Worm (Caenorhabditis elegans) whole organism, L1 larva: ENCODE results near the gene emb-1.

Experiments
- C04F5.9 ChIP-seq: sonication (generic microtip); optimal IDR thresholded peaks from 2 replicates; lab custom pipeline; 2016; ENCODE audit warnings: missing genetic modification characterization, missing compliant biosample characterization
- C34B4.2 ChIP-seq: sonication (generic microtip); optimal IDR thresholded peaks from 2 replicates; lab custom pipeline; 2017; ENCODE audit warnings: mild to moderate bottlenecking, missing genetic modification characterization, missing compliant biosample characterization
- F16B12.6 ChIP-seq: fragments of 150-350 bp; optimal IDR thresholded peaks from 2 replicates; lab custom pipeline; 2014; ENCODE audit warnings: missing biosample characterization, missing genetic modification characterization
- aha-1 ChIP-seq: fragments of 150-350 bp; optimal IDR thresholded peaks from 2 replicates; lab custom pipeline; 2014; ENCODE audit warnings: missing biosample characterization, missing genetic modification characterization
- alr-1 ChIP-seq: fragments of 200-800 bp; sonication (Bioruptor generic); optimal IDR thresholded peaks from 2 replicates; lab custom pipeline; 2018; ENCODE audit warnings: borderline replicate concordance, mild to moderate bottlenecking, missing genetic modification characterization, missing compliant biosample characterization
- ama-1 ChIP-seq: fragments of 150-350 bp; optimal IDR thresholded peaks from 2 replicates; lab custom pipeline; 2014
- blmp-1 ChIP-seq: fragments of 150-350 bp; optimal IDR thresholded peaks from 2 replicates; lab custom pipeline; 2014; ENCODE audit warnings: missing biosample characterization, missing genetic modification characterization
- ceh-63 ChIP-seq: fragments of 200-800 bp; sonication (Bioruptor generic); optimal IDR thresholded peaks from 2 replicates; lab custom pipeline; 2018; ENCODE audit warnings: mild to moderate bottlenecking, missing genetic modification characterization, missing compliant biosample characterization
- ceh-82 ChIP-seq, 3 experiments: fragments of 150-350 bp in 1 of 3; sonication (generic microtip) in 2 of 3; optimal IDR thresholded peaks; 2 replicates each; lab custom pipeline; 2014 to 2017; ENCODE audit warnings: missing biosample characterization in 3 of 3, missing genetic modification characterization in 3 of 3
- ceh-88 ChIP-seq: fragments of 200-800 bp; sonication (Bioruptor generic); IDR thresholded peaks from 2 replicates; pipeline ENCODE4 v1.3.6; 2022; ENCODE audit warnings: missing genetic modification characterization, missing compliant biosample characterization
- dsc-1 ChIP-seq: sonication (generic microtip); optimal IDR thresholded peaks from 2 replicates; lab custom pipeline; 2016; ENCODE audit warnings: mild to moderate bottlenecking, missing genetic modification characterization, missing compliant biosample characterization
- efl-1 ChIP-seq, 4 experiments: fragments of 150-350 bp; optimal IDR thresholded peaks in 3 of 4; peaks in 1 of 4; 1 replicate in 1 of 4; 2 replicates in 3 of 4; lab custom pipeline; 2014; ENCODE audit warnings: missing biosample characterization in 2 of 4, missing genetic modification characterization in 2 of 4, missing genetic modification reagents in 2 of 4
- efl-3 ChIP-seq: fragments of 200-800 bp; sonication (Bioruptor generic); optimal IDR thresholded peaks from 2 replicates; lab custom pipeline; 2018; ENCODE audit warnings: mild to moderate bottlenecking, missing genetic modification characterization, missing compliant biosample characterization
- egl-13 ChIP-seq: sonication (generic microtip); optimal IDR thresholded peaks from 2 replicates; lab custom pipeline; 2016; ENCODE audit warnings: missing genotype, missing genetic modification reagents, missing genetic modification characterization, missing compliant biosample characterization
- egl-27 ChIP-seq, 2 experiments: fragments of 150-350 bp in 1 of 2; sonication (generic microtip); optimal IDR thresholded peaks; 3 replicates each; lab custom pipeline; 2017 to 2018; ENCODE audit warnings: missing biosample characterization in 2 of 2, missing genetic modification characterization in 2 of 2, missing genetic modification reagents in 2 of 2
- elt-3 ChIP-seq, 6 experiments: fragments of 150-350 bp in 1 of 6; sonication (generic microtip); optimal IDR thresholded peaks; 2 replicates each; lab custom pipeline; 2017 to 2018; ENCODE audit warnings: missing biosample characterization in 6 of 6, missing genetic modification characterization in 6 of 6, inconsistent platforms in 1 of 6
- ets-5 ChIP-seq: fragments of 200-800 bp; sonication (Bioruptor generic); IDR thresholded peaks from 2 replicates; pipeline ENCODE4 v1.3.6; 2022; ENCODE audit warnings: missing genetic modification characterization, missing compliant biosample characterization
- fkh-10 ChIP-seq: sonication (generic microtip); optimal IDR thresholded peaks from 2 replicates; lab custom pipeline; 2017; ENCODE audit warnings: missing biosample characterization, missing genetic modification reagents, missing genetic modification characterization
- fkh-4 ChIP-seq: sonication (generic microtip); optimal IDR thresholded peaks from 2 replicates; lab custom pipeline; 2016; ENCODE audit warnings: missing compliant biosample characterization, missing genetic modification characterization, borderline replicate concordance
- fkh-8 ChIP-seq: sonication (generic microtip); optimal IDR thresholded peaks from 2 replicates; lab custom pipeline; 2016; ENCODE audit warnings: mild to moderate bottlenecking, missing genetic modification characterization, missing compliant biosample characterization
- hlh-17 ChIP-seq: fragments of 200-800 bp; sonication (Bioruptor generic); optimal IDR thresholded peaks from 2 replicates; lab custom pipeline; 2018; ENCODE audit warnings: missing genetic modification characterization, mild to moderate bottlenecking, missing compliant biosample characterization, moderate library complexity, borderline replicate concordance
- hlh-4 ChIP-seq: sonication (generic microtip); optimal IDR thresholded peaks from 2 replicates; lab custom pipeline; 2016; ENCODE audit warnings: mild to moderate bottlenecking, missing genetic modification characterization, missing compliant biosample characterization
- irx-1 ChIP-seq: sonication (generic microtip); optimal IDR thresholded peaks from 2 replicates; lab custom pipeline; 2016; ENCODE audit warnings: missing genetic modification characterization, missing compliant biosample characterization
- jun-1 ChIP-seq: fragments of 150-350 bp; optimal IDR thresholded peaks from 2 replicates; lab custom pipeline; 2014; ENCODE audit warnings: missing biosample characterization, missing genetic modification reagents, missing genetic modification characterization
- lin-14 ChIP-seq: fragments of 200-800 bp; sonication (Bioruptor generic); optimal IDR thresholded peaks from 2 replicates; lab custom pipeline; 2018; ENCODE audit warnings: mild to moderate bottlenecking, missing genetic modification characterization, moderate library complexity, missing compliant biosample characterization
- lin-15B ChIP-seq: fragments of 150-350 bp; sonication (generic microtip); optimal IDR thresholded peaks from 3 replicates; lab custom pipeline; 2014; ENCODE audit warnings: missing biosample characterization, missing genetic modification characterization
- lin-35 ChIP-seq, 2 experiments: fragments of 150-350 bp; optimal IDR thresholded peaks; 2 replicates each; lab custom pipeline; 2014; ENCODE audit warnings: missing biosample characterization in 2 of 2, missing genetic modification characterization in 2 of 2, missing genetic modification reagents in 2 of 2
- lin-39 ChIP-seq: fragments of 150-350 bp; optimal IDR thresholded peaks from 2 replicates; lab custom pipeline; 2014; ENCODE audit warnings: missing biosample characterization, missing genetic modification reagents, missing genetic modification characterization
- lir-3 ChIP-seq: sonication (generic microtip); optimal IDR thresholded peaks from 2 replicates; lab custom pipeline; 2016; ENCODE audit warnings: mild to moderate bottlenecking, missing genetic modification characterization, moderate library complexity, missing compliant biosample characterization; ENCODE audit not compliant: poor library complexity
- lsy-2 ChIP-seq, 2 experiments: fragments of 150-350 bp; optimal IDR thresholded peaks; 2 replicates each; lab custom pipeline; 2014; ENCODE audit warnings: missing biosample characterization in 2 of 2, missing genetic modification characterization in 2 of 2
- mab-9 ChIP-seq: fragments of 200-800 bp; sonication (Bioruptor generic); IDR thresholded peaks from 2 replicates; pipeline ENCODE4 v1.3.6; 2022; ENCODE audit warnings: missing genetic modification reagents, missing genetic modification characterization, missing compliant biosample characterization
- mef-2 ChIP-seq: fragments of 150-350 bp; optimal IDR thresholded peaks from 2 replicates; lab custom pipeline; 2014; ENCODE audit warnings: missing biosample characterization, missing genetic modification characterization
- mep-1 ChIP-seq: fragments of 150-350 bp; optimal IDR thresholded peaks from 2 replicates; lab custom pipeline; 2014; ENCODE audit warnings: missing biosample characterization, missing genetic modification characterization
- nhr-19 ChIP-seq: fragments of 200-800 bp; sonication (Bioruptor generic); conservative IDR thresholded peaks from 2 replicates; pipeline ENCODE4 v1.3.6; 2022; ENCODE audit warnings: missing genetic modification characterization, missing compliant biosample characterization
- nhr-20 ChIP-seq: sonication (generic microtip); optimal IDR thresholded peaks from 2 replicates; lab custom pipeline; 2016; ENCODE audit warnings: mild to moderate bottlenecking, missing genetic modification characterization, missing compliant biosample characterization
- nhr-237 ChIP-seq: fragments of 150-350 bp; optimal IDR thresholded peaks from 2 replicates; lab custom pipeline; 2014; ENCODE audit warnings: missing biosample characterization, missing genetic modification characterization
- nhr-47 ChIP-seq: sonication (generic microtip); optimal IDR thresholded peaks from 2 replicates; lab custom pipeline; 2016; ENCODE audit warnings: mild to moderate bottlenecking, missing genetic modification characterization, moderate library complexity, missing compliant biosample characterization
- nhr-77 ChIP-seq: fragments of 150-350 bp; optimal IDR thresholded peaks from 2 replicates; lab custom pipeline; 2014; ENCODE audit warnings: missing biosample characterization, missing genetic modification characterization
- nhr-85 ChIP-seq: sonication (generic microtip); peaks from one replicate; lab custom pipeline; 2016; ENCODE audit warnings: missing genetic modification characterization, inconsistent platforms, missing compliant biosample characterization
- pag-3 ChIP-seq: sonication (generic microtip); optimal IDR thresholded peaks from 2 replicates; lab custom pipeline; 2017; ENCODE audit warnings: missing genetic modification characterization, mild to moderate bottlenecking, missing compliant biosample characterization, antibody characterized with exemption, borderline replicate concordance; ENCODE audit not compliant: insufficient read depth
- skn-1 ChIP-seq: fragments of 150-350 bp; optimal IDR thresholded peaks from 2 replicates; lab custom pipeline; 2014; ENCODE audit warnings: missing biosample characterization, missing genetic modification characterization
- snpc-4 ChIP-seq: fragments of 150-350 bp; optimal IDR thresholded peaks from 2 replicates; lab custom pipeline; 2014; ENCODE audit warnings: missing biosample characterization, missing genetic modification characterization
- sox-4 ChIP-seq: sonication (generic microtip); optimal IDR thresholded peaks from 2 replicates; lab custom pipeline; 2016; ENCODE audit warnings: missing genetic modification characterization, missing compliant biosample characterization
- sptf-1 ChIP-seq: fragments of 150-350 bp; optimal IDR thresholded peaks from 2 replicates; lab custom pipeline; 2014; ENCODE audit warnings: missing biosample characterization, missing genetic modification characterization
- tbx-2 ChIP-seq: sonication (generic microtip); optimal IDR thresholded peaks from 2 replicates; lab custom pipeline; 2016; ENCODE audit warnings: missing genetic modification characterization, missing compliant biosample characterization
- tlp-1 ChIP-seq: fragments of 150-350 bp; optimal IDR thresholded peaks from 2 replicates; lab custom pipeline; 2014; ENCODE audit warnings: missing biosample characterization, missing genetic modification characterization
- unc-130 ChIP-seq: fragments of 150-350 bp; optimal IDR thresholded peaks from 2 replicates; lab custom pipeline; 2017; ENCODE audit warnings: missing biosample characterization, missing genetic modification characterization, inconsistent platforms
- unc-62 ChIP-seq: fragments of 150-350 bp; optimal IDR thresholded peaks from 2 replicates; lab custom pipeline; 2014; ENCODE audit warnings: missing biosample characterization, missing genetic modification reagents, missing genetic modification characterization
- unc-86 ChIP-seq: sonication (generic microtip); optimal IDR thresholded peaks from 2 replicates; lab custom pipeline; 2016; ENCODE audit warnings: missing genetic modification characterization, missing compliant biosample characterization
- xbp-1 ChIP-seq: sonication (generic microtip); optimal IDR thresholded peaks from 2 replicates; lab custom pipeline; 2016; ENCODE audit warnings: missing genetic modification characterization, missing compliant biosample characterization
- zag-1 ChIP-seq: fragments of 150-350 bp; optimal IDR thresholded peaks from 2 replicates; lab custom pipeline; 2014; ENCODE audit warnings: missing biosample characterization, missing genetic modification characterization
- ztf-4 ChIP-seq: fragments of 150-350 bp; optimal IDR thresholded peaks from 2 replicates; lab custom pipeline; 2014; ENCODE audit warnings: missing biosample characterization, missing genetic modification characterization

emb-1 gene

ce11 chrIII:5201267-5201666 lies 28.0 kb downstream of the emb-1 start (continued):
- no peak for TF ChIP-seq ama-1 (lab: Kevin White, UChicago)
- no peak for TF ChIP-seq nhr-47 (tag; lab: Kevin White, UChicago)
- no peak for TF ChIP-seq egl-13 (tag; lab: Kevin White, UChicago)
- no peak for TF ChIP-seq skn-1 (tag; lab: Kevin White, UChicago)
- TF ChIP-seq nhr-85 (tag; lab: Kevin White, UChicago) = peak; percentile 72
- no peak for TF ChIP-seq unc-130 (tag; lab: Kevin White, UChicago)
- TF ChIP-seq sox-4 = no peak
- TF ChIP-seq tbx-2 = peak; percentile 4
- TF ChIP-seq hlh-17 (GFP tag; lab: Kevin White, UChicago) = no peak
- peak; percentile 48 for TF ChIP-seq lin-14
- TF ChIP-seq ztf-4 (tag; lab: Kevin White, UChicago) = no peak
- no peak for TF ChIP-seq lin-39 (tag; lab: Kevin White, UChicago)
- TF ChIP-seq fkh-8 (tag; lab: Kevin White, UChicago) = no peak
- no peak for TF ChIP-seq fkh-10 (GFP tag; lab: Kevin White, UChicago)
- TF ChIP-seq mab-9 = no peak
- TF ChIP-seq jun-1 = peak; percentile 12
- TF ChIP-seq mep-1 = no peak
- no peak for TF ChIP-seq pag-3
- TF ChIP-seq lin-35 (GFP tag; optimal IDR thresholded peaks at IDR 0.05; lab: Kevin White, UChicago) = peak in 1 of 2 experiments; percentile 62
- TF ChIP-seq irx-1 = no peak
- TF ChIP-seq unc-62 (GFP tag; lab: Kevin White, UChicago) = no peak
- TF ChIP-seq zag-1 = no peak
- no peak for TF ChIP-seq ets-5
- peak in 5 of 6 experiments; percentile 75 to 95 (median 83) for TF ChIP-seq elt-3 (tag; optimal IDR thresholded peaks at IDR 0.05; lab: Kevin White, UChicago)
- peak; percentile 3 for TF ChIP-seq lir-3 (tag; lab: Kevin White, UChicago)
- no peak for TF ChIP-seq blmp-1 (tag; lab: Kevin White, UChicago)
- TF ChIP-seq lin-15B = no peak
- no peak for TF ChIP-seq ceh-88 (GFP tag; lab: Robert Waterston, UW)
- TF ChIP-seq xbp-1 (tag; lab: Kevin White, UChicago) = no peak
- TF ChIP-seq efl-3 = no peak
- TF ChIP-seq nhr-20 = peak; percentile 73
- TF ChIP-seq C04F5.9 (tag; lab: Kevin White, UChicago) = no peak
- no peak for TF ChIP-seq hlh-4 (tag; lab: Kevin White, UChicago)
- no peak for TF ChIP-seq ceh-63 (GFP tag; lab: Kevin White, UChicago)

DNA sequence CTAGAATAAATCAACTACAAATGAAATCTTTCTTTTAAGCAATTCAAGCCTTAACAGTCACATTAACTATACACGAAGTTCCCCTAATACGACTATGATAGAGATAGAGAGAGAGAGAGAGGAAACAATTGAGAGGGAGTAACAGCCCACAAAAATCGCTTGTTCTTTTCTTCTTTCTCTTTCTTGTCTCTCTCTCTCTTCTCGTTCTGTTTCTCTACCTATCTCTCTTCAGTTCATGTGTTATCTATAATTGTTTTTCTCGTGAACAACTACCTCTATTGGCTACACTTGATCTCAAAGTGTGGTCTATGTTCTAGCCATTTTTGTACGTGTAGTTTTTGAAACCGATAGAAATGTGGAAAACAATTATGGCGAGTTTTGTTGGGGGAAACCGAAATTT lies 29.4 kb downstream of the emb-1 start:
- TF ChIP-seq nhr-19 = peak; percentile 60
- no peak for TF ChIP-seq aha-1 (tag; lab: Kevin White, UChicago)
- no peak for TF ChIP-seq C34B4.2
- TF ChIP-seq lir-3 (tag; lab: Kevin White, UChicago) = peak; percentile 40
- no peak for TF ChIP-seq alr-1 (tag; lab: Kevin White, UChicago)
- peak; percentile 76 for TF ChIP-seq nhr-77 (tag; lab: Kevin White, UChicago)
- no peak for TF ChIP-seq sptf-1 (tag; lab: Kevin White, UChicago)
- no peak for TF ChIP-seq ets-5
- TF ChIP-seq egl-27 (tag; optimal IDR thresholded peaks at IDR 0.05; lab: Kevin White, UChicago) = no peak
- TF ChIP-seq efl-1 (optimal IDR thresholded peaks at IDR 0.05; lab: Kevin White, UChicago) = peak; percentile 53 to 59
- peak in 1 of 2 experiments; percentile 24 for TF ChIP-seq efl-1 (GFP tag; optimal IDR thresholded peaks at IDR 0.05 in 1 of 2; lab: Kevin White, UChicago)
- TF ChIP-seq mab-9 = no peak
- TF ChIP-seq tlp-1 = no peak
- peak; percentile 49 to 74 for TF ChIP-seq lsy-2 (tag; optimal IDR thresholded peaks at IDR 0.05; lab: Kevin White, UChicago)
- TF ChIP-seq zag-1 = no peak
- TF ChIP-seq dsc-1 (tag; lab: Kevin White, UChicago) = no peak
- peak; percentile 40 for TF ChIP-seq blmp-1 (tag; lab: Kevin White, UChicago)
- TF ChIP-seq unc-62 (GFP tag; lab: Kevin White, UChicago) = no peak
- TF ChIP-seq egl-13 (tag; lab: Kevin White, UChicago) = no peak
- no peak for TF ChIP-seq fkh-4 (tag; lab: Kevin White, UChicago)
- TF ChIP-seq ceh-82 (tag; optimal IDR thresholded peaks at IDR 0.05; lab: Kevin White, UChicago) = peak in 1 of 3 experiments; percentile 20
- no peak for TF ChIP-seq irx-1
- no peak for TF ChIP-seq F16B12.6 (tag; lab: Kevin White, UChicago)
- TF ChIP-seq lin-39 (tag; lab: Kevin White, UChicago) = no peak
- TF ChIP-seq ceh-88 (GFP tag; lab: Robert Waterston, UW) = no peak
- TF ChIP-seq mef-2 = no peak
- TF ChIP-seq fkh-10 (GFP tag; lab: Kevin White, UChicago) = no peak
- TF ChIP-seq unc-86 (tag; lab: Kevin White, UChicago) = no peak
- no peak for TF ChIP-seq snpc-4 (tag; lab: Kevin White, UChicago)
- TF ChIP-seq nhr-237 (tag; lab: Kevin White, UChicago) = no peak
